Worm (Caenorhabditis elegans) whole organism, L4/young adult: ENCODE results near the gene srx-118.

Experiments
- W03F9.2 ChIP-seq: fragments of 150-350 bp; optimal IDR thresholded peaks from 2 replicates; lab custom pipeline; 2014; ENCODE audit warnings: missing biosample characterization, missing genetic modification characterization
- him-1 ChIP-seq: sonication (generic microtip); optimal IDR thresholded peaks from 2 replicates; lab custom pipeline; 2016; ENCODE audit warnings: missing genotype, missing genetic modification reagents, missing genetic modification characterization, missing compliant biosample characterization

ce11 chrII:12547547-12547946 is 21.9 kb downstream of the srx-118 start, which contains the start of gene F49C5.16:
- no peak for TF ChIP-seq W03F9.2 (tag; lab: Kevin White, UChicago)
- TF ChIP-seq him-1 (tag; lab: Kevin White, UChicago), result no peak
